Fruit fly (Drosophila melanogaster) whole organism, embryonic: Measurements from ENCODE around the gene CG9132.

Experiments
- BEAF-32 ChIP-seq: fragments of 200-800 bp; sonication (Bioruptor generic); optimal IDR thresholded peaks from 3 replicates; lab custom pipeline; 2017; ENCODE audit warnings: missing biosample characterization, missing genetic modification characterization, mild to moderate bottlenecking, moderate library complexity, missing genetic modification reagents
- CG10209 ChIP-seq: fragments of 200-800 bp; sonication (Bioruptor generic); optimal IDR thresholded peaks from 3 replicates; lab custom pipeline; 2017; ENCODE audit warnings: missing biosample characterization, mild to moderate bottlenecking, missing genetic modification characterization, missing genetic modification reagents
- CG10979 ChIP-seq: fragments of 200-800 bp; sonication (Bioruptor generic); optimal IDR thresholded peaks from 2 replicates; lab custom pipeline; 2018; ENCODE audit warnings: missing biosample characterization, mild to moderate bottlenecking, missing genetic modification characterization, moderate library complexity
- CG11093 ChIP-seq: fragments of 200-800 bp; sonication (Bioruptor generic); IDR thresholded peaks from 3 replicates; pipeline ENCODE4 v1.3.6; 2022; ENCODE audit warnings: missing biosample characterization, missing genetic modification characterization
- CG11504 ChIP-seq: fragments of 200-800 bp; sonication (Bioruptor generic); optimal IDR thresholded peaks from 3 replicates; lab custom pipeline; 2019; ENCODE audit warnings: missing biosample characterization, mild to moderate bottlenecking, missing genetic modification characterization, moderate library complexity
- CG13424 ChIP-seq: fragments of 200-800 bp; sonication (Bioruptor generic); optimal IDR thresholded peaks from 2 replicates; lab custom pipeline; 2019; ENCODE audit warnings: missing biosample characterization, mild to moderate bottlenecking, missing genetic modification characterization, moderate library complexity
- CG14014 ChIP-seq: fragments of 200-800 bp; sonication (Bioruptor generic); IDR thresholded peaks from 2 replicates; pipeline ENCODE4 v1.3.6; 2022; ENCODE audit warnings: missing biosample characterization, missing genetic modification characterization
- CG14441 ChIP-seq: fragments of 200-800 bp; sonication (Bioruptor generic); IDR thresholded peaks from 2 replicates; pipeline ENCODE4 v1.3.6; 2022; ENCODE audit warnings: missing biosample characterization, missing genetic modification characterization
- CG1529 ChIP-seq: fragments of 200-800 bp; sonication (Bioruptor generic); optimal IDR thresholded peaks from 3 replicates; lab custom pipeline; 2018; ENCODE audit warnings: missing biosample characterization, missing genetic modification characterization
- CG16813 ChIP-seq: fragments of 200-800 bp; sonication (Bioruptor generic); IDR thresholded peaks from 3 replicates; pipeline ENCODE4 v1.3.6; 2022; ENCODE audit warnings: missing biosample characterization, missing genetic modification characterization; ENCODE audit not compliant: partially characterized antibody
- CG17829 ChIP-seq: fragments of 200-800 bp; optimal IDR thresholded peaks from 2 replicates; lab custom pipeline; 2019; ENCODE audit warnings: missing biosample characterization, mild to moderate bottlenecking, missing genetic modification characterization, moderate library complexity
- CG18262 ChIP-seq: fragments of 200-800 bp; optimal IDR thresholded peaks from 3 replicates; lab custom pipeline; 2019; ENCODE audit warnings: missing biosample characterization, mild to moderate bottlenecking, missing genetic modification characterization, moderate library complexity
- CG18619 ChIP-seq: fragments of 200-800 bp; sonication (Bioruptor generic); optimal IDR thresholded peaks from 3 replicates; lab custom pipeline; 2017; ENCODE audit warnings: missing biosample characterization, mild to moderate bottlenecking, missing genetic modification characterization
- CG2120 ChIP-seq: fragments of 200-800 bp; sonication (Bioruptor generic); optimal IDR thresholded peaks from 3 replicates; lab custom pipeline; 2016; ENCODE audit warnings: missing biosample characterization, missing genetic modification characterization
- CG2875 ChIP-seq: fragments of 200-800 bp; sonication (Bioruptor generic); optimal IDR thresholded peaks from 2 replicates; lab custom pipeline; 2017; ENCODE audit warnings: missing biosample characterization, mild to moderate bottlenecking, missing genetic modification characterization, missing genetic modification reagents
- CG31441 ChIP-seq: fragments of 200-800 bp; sonication (Bioruptor generic); IDR thresholded peaks from 2 replicates; pipeline ENCODE4 v1.3.6; 2022; ENCODE audit warnings: missing biosample characterization, missing genetic modification characterization
- CG3847 ChIP-seq: fragments of 200-800 bp; sonication (Bioruptor generic); IDR thresholded peaks from 2 replicates; pipeline ENCODE4 v1.3.6; 2022; ENCODE audit warnings: missing biosample characterization, missing genetic modification characterization
- CG4730 ChIP-seq: fragments of 200-800 bp; sonication (Bioruptor generic); IDR thresholded peaks from 2 replicates; pipeline ENCODE4 v1.3.6; 2022; ENCODE audit warnings: missing biosample characterization, missing genetic modification characterization
- CG4820 ChIP-seq: fragments of 200-800 bp; sonication (Bioruptor generic); optimal IDR thresholded peaks from 3 replicates; lab custom pipeline; 2016; ENCODE audit warnings: missing biosample characterization, missing genetic modification characterization
- CG4854 ChIP-seq: fragments of 200-800 bp; sonication (Bioruptor generic); optimal IDR thresholded peaks from 2 replicates; lab custom pipeline; 2016; ENCODE audit warnings: missing biosample characterization, missing genetic modification characterization, inconsistent platforms
- CG6254 ChIP-seq: fragments of 200-800 bp; sonication (Bioruptor generic); optimal IDR thresholded peaks from 3 replicates; lab custom pipeline; 2017; ENCODE audit warnings: mild to moderate bottlenecking, missing biosample characterization, missing genetic modification reagents, missing genetic modification characterization
- CG7928 ChIP-seq: fragments of 200-800 bp; sonication (Bioruptor generic); optimal IDR thresholded peaks from 2 replicates; lab custom pipeline; 2017; ENCODE audit warnings: missing biosample characterization, mild to moderate bottlenecking, missing genetic modification characterization
- CG9817 ChIP-seq: fragments of 200-800 bp; sonication (Bioruptor generic); optimal IDR thresholded peaks from 2 replicates; lab custom pipeline; 2018; ENCODE audit warnings: missing biosample characterization, mild to moderate bottlenecking, missing genetic modification characterization, moderate library complexity
- CHES-1-like ChIP-seq: fragments of 200-800 bp; sonication (Bioruptor generic); optimal IDR thresholded peaks from 2 replicates; lab custom pipeline; 2016; ENCODE audit warnings: missing biosample characterization, missing genetic modification characterization
- Dek ChIP-seq: fragments of 200-800 bp; sonication (Bioruptor generic); optimal IDR thresholded peaks from 3 replicates; lab custom pipeline; 2019; ENCODE audit warnings: missing biosample characterization, mild to moderate bottlenecking, missing genetic modification characterization, moderate library complexity
- Doc2 ChIP-seq: fragments of 200-800 bp; sonication (Bioruptor generic); IDR thresholded peaks from 2 replicates; pipeline ENCODE4 v1.3.6; 2022; ENCODE audit warnings: missing biosample characterization, missing genetic modification characterization
- Eip74EF ChIP-seq, 2 experiments: fragments of 200-800 bp in 1 of 2; fragments of >200 bp in 1 of 2; sonication (Bioruptor generic) in 1 of 2; optimal IDR thresholded peaks; 2 replicates each; lab custom pipeline; 2017 to 2019; ENCODE audit warnings: missing biosample characterization in 2 of 2, missing genetic modification characterization in 2 of 2, mild to moderate bottlenecking in 1 of 2, moderate library complexity in 1 of 2
- Elba2 ChIP-seq: fragments of 200-800 bp; sonication (Bioruptor generic); optimal IDR thresholded peaks from 3 replicates; lab custom pipeline; 2016; ENCODE audit warnings: missing biosample characterization, missing genetic modification characterization
- MESR4 ChIP-seq: fragments of 200-800 bp; sonication (Bioruptor generic); optimal IDR thresholded peaks from 2 replicates; lab custom pipeline; 2018; ENCODE audit warnings: missing biosample characterization, mild to moderate bottlenecking, missing genetic modification characterization, moderate library complexity
- Max ChIP-seq: fragments of 200-800 bp; sonication (Bioruptor generic); optimal IDR thresholded peaks from 2 replicates; lab custom pipeline; 2016; ENCODE audit warnings: missing biosample characterization, mild to moderate bottlenecking, missing genetic modification characterization
- Myb ChIP-seq: fragments of 200-800 bp; sonication (Bioruptor generic); optimal IDR thresholded peaks from 2 replicates; lab custom pipeline; 2016; ENCODE audit warnings: missing biosample characterization, missing genetic modification characterization
- Pdp1 ChIP-seq, 2 experiments: fragments of 200-800 bp; sonication (Bioruptor generic); optimal IDR thresholded peaks; 3 replicates each; lab custom pipeline; 2016; ENCODE audit warnings: missing biosample characterization in 2 of 2, missing genetic modification characterization in 2 of 2, mild to moderate bottlenecking in 1 of 2, moderate library complexity in 1 of 2
- Rx ChIP-seq: fragments of 200-800 bp; sonication (Bioruptor generic); IDR thresholded peaks from 2 replicates; pipeline ENCODE4 v1.3.6; 2022; ENCODE audit warnings: missing biosample characterization, missing genetic modification characterization
- Sry-β ChIP-seq: fragments of 200-800 bp; sonication (Bioruptor generic); optimal IDR thresholded peaks from 2 replicates; lab custom pipeline; 2018; ENCODE audit warnings: missing biosample characterization, mild to moderate bottlenecking, missing genetic modification characterization, moderate library complexity
- Ssrp ChIP-seq: fragments of 200-800 bp; sonication (Bioruptor generic); optimal IDR thresholded peaks from 2 replicates; lab custom pipeline; 2018; ENCODE audit warnings: missing biosample characterization, mild to moderate bottlenecking, missing genetic modification characterization, moderate library complexity
- ara ChIP-seq: fragments of 200-800 bp; sonication (Bioruptor generic); IDR thresholded peaks from 2 replicates; pipeline ENCODE4 v1.3.6; 2022; ENCODE audit warnings: missing biosample characterization, missing genetic modification characterization
- bsh ChIP-seq, 2 experiments: fragments of 200-800 bp; sonication (Bioruptor generic); optimal IDR thresholded peaks; 2 replicates each; lab custom pipeline; 2017 to 2018; ENCODE audit warnings: mild to moderate bottlenecking in 2 of 2, missing biosample characterization in 2 of 2, missing genetic modification characterization in 2 of 2, moderate library complexity in 1 of 2
- chm ChIP-seq: fragments of 200-800 bp; sonication (Bioruptor generic); IDR thresholded peaks from 2 replicates; pipeline ENCODE4 v1.3.6; 2022; ENCODE audit warnings: missing biosample characterization, missing genetic modification characterization
- croc ChIP-seq: fragments of 200-800 bp; sonication (Bioruptor generic); conservative IDR thresholded peaks from 3 replicates; pipeline ENCODE4 v1.3.6; 2022; ENCODE audit warnings: missing biosample characterization, missing genetic modification characterization
- fu2 ChIP-seq: fragments of 200-800 bp; sonication (Bioruptor generic); optimal IDR thresholded peaks from 2 replicates; lab custom pipeline; 2016; ENCODE audit warnings: missing biosample characterization, missing genetic modification characterization
- gro ChIP-seq: fragments of 200-800 bp; sonication (Bioruptor generic); optimal IDR thresholded peaks from 2 replicates; lab custom pipeline; 2016; ENCODE audit warnings: missing biosample characterization, missing genetic modification characterization
- kay ChIP-seq: fragments of 200-800 bp; sonication (Bioruptor generic); optimal IDR thresholded peaks from 2 replicates; lab custom pipeline; 2016; ENCODE audit warnings: missing biosample characterization, missing genetic modification characterization
- maf-S ChIP-seq: fragments of 200-800 bp; sonication (Bioruptor generic); optimal IDR thresholded peaks from 2 replicates; lab custom pipeline; 2016; ENCODE audit warnings: missing biosample characterization, missing genetic modification characterization
- pan ChIP-seq, 4 experiments: fragments of >200 bp in 3 of 4; fragments of 200-800 bp in 1 of 4; sonication (Bioruptor generic) in 1 of 4; optimal IDR thresholded peaks in 3 of 4; IDR thresholded peaks in 1 of 4; 2 replicates each; pipeline versions ENCODE4 v1.3.6 to Lab custom; 2017 to 2022; ENCODE audit warnings: missing biosample characterization in 2 of 4, missing genetic modification characterization in 2 of 4, mixed read lengths in 1 of 4
- pho ChIP-seq: fragments of 200-800 bp; sonication (Bioruptor generic); optimal IDR thresholded peaks from 2 replicates; lab custom pipeline; 2016; ENCODE audit warnings: missing biosample characterization, missing genetic modification characterization
- slbo ChIP-seq: fragments of 200-800 bp; sonication (Bioruptor generic); IDR thresholded peaks from 2 replicates; pipeline ENCODE4 v1.3.6; 2022; ENCODE audit warnings: missing biosample characterization, missing genetic modification characterization
- slou ChIP-seq: fragments of 200-800 bp; sonication (Bioruptor generic); optimal IDR thresholded peaks from 3 replicates; lab custom pipeline; 2016; ENCODE audit warnings: missing biosample characterization, missing genetic modification characterization
- sr ChIP-seq: fragments of 200-800 bp; sonication (Bioruptor generic); IDR thresholded peaks from 3 replicates; pipeline ENCODE4 v1.3.6; 2022; ENCODE audit warnings: missing biosample characterization, missing genetic modification characterization
- wor ChIP-seq: fragments of 200-800 bp; sonication (Bioruptor generic); IDR thresholded peaks from 2 replicates; pipeline ENCODE4 v1.3.6; 2022; ENCODE audit warnings: missing biosample characterization, missing genetic modification characterization
- z ChIP-seq: fragments of 200-800 bp; sonication (Bioruptor generic); IDR thresholded peaks from 3 replicates; pipeline ENCODE4 v1.3.6; 2022; ENCODE audit warnings: missing biosample characterization, missing genetic modification characterization

Gene CG9132

DNA sequence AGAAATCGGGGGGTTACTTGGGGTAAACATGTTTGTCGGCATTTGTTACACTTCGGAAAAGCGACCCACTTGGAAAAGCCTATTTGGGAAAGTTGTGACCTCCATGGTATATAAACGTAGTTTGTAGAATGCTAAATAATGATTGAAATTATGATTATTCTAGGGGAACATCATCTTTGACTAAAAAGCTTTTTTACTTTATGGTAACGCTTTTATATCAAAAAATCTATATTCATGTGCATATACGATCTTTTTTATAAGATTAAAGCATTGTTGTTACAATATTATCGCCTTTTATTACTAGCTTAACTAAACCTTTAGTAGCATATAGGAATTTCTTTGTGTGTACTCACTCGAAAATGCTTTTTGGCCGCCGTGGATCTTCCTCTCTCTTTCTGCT is 33.7 kb upstream of the CG9132 start (continued):
- peak; percentile 17 for TF ChIP-seq kay (GFP tag; lab: Kevin White, UChicago)
- no peak for TF ChIP-seq ara
- no peak for TF ChIP-seq z
- TF ChIP-seq CG17829 (tag; lab: Kevin White, UChicago): peak; percentile 47
- TF ChIP-seq CG4820 (GFP tag; lab: Kevin White, UChicago): peak; percentile 17
- TF ChIP-seq Myb: no peak
- no peak for TF ChIP-seq slou
- peak; percentile 42 for TF ChIP-seq CG18619 (GFP tag; lab: Kevin White, UChicago)
- no peak for TF ChIP-seq CG4854 (GFP tag; lab: Kevin White, UChicago)
- TF ChIP-seq CG6254 (GFP tag; lab: Kevin White, UChicago): no peak
- TF ChIP-seq pho (GFP tag; lab: Kevin White, UChicago): peak; percentile 23
- no peak for TF ChIP-seq Max
- TF ChIP-seq CG10979 (tag; lab: Kevin White, UChicago): peak; percentile 29
- peak; percentile 18 for TF ChIP-seq CG1529
- no peak for TF ChIP-seq pan (optimal IDR thresholded peaks at IDR 0.05; lab: Kevin White, UChicago)
- peak in 1 of 2 experiments; percentile 48 for TF ChIP-seq pan (GFP tag; optimal IDR thresholded peaks at IDR 0.05 in 1 of 2, IDR thresholded peaks at IDR 0.05 in 1 of 2)
- peak; percentile 53 to 80 for TF ChIP-seq bsh (GFP tag; optimal IDR thresholded peaks at IDR 0.05; lab: Kevin White, UChicago)
- TF ChIP-seq croc (GFP tag; lab: Robert Waterston, UW): no peak
- TF ChIP-seq CG31441 (GFP tag; lab: Robert Waterston, UW): peak; percentile 54
- peak; percentile 18; the same call in 1 of the 3 replicates for TF ChIP-seq CG11093
- TF ChIP-seq CG7928 (GFP tag; lab: Kevin White, UChicago): no peak
- TF ChIP-seq CG14441 (GFP tag; lab: Robert Waterston, UW): peak; percentile 53
- peak in 1 of 2 experiments; percentile 51 for TF ChIP-seq Eip74EF (GFP tag; optimal IDR thresholded peaks at IDR 0.05; lab: Kevin White, UChicago)
- TF ChIP-seq CG14014 (GFP tag; lab: Robert Waterston, UW): no peak
- peak; percentile 17 for TF ChIP-seq Dek (tag; lab: Kevin White, UChicago)
- peak; percentile 60 for TF ChIP-seq CG2120
- peak; percentile 37; the same call in 1 of the 2 replicates for TF ChIP-seq slbo (GFP tag; lab: Robert Waterston, UW)
- no peak for TF ChIP-seq sr (GFP tag; lab: Robert Waterston, UW)
- TF ChIP-seq MESR4: no peak
- TF ChIP-seq Elba2 (GFP tag; lab: Kevin White, UChicago): no peak
- TF ChIP-seq Doc2 (GFP tag; lab: Robert Waterston, UW): no peak
- peak; percentile 27 for TF ChIP-seq fu2 (GFP tag; lab: Kevin White, UChicago)
- peak; percentile 33; the same call in 1 of the 2 replicates for TF ChIP-seq wor (GFP tag; lab: Robert Waterston, UW)
- TF ChIP-seq CG11504 (tag; lab: Kevin White, UChicago): peak; percentile 62
- no peak for TF ChIP-seq Sry-β
- no peak for TF ChIP-seq CG16813 (GFP tag; lab: Robert Waterston, UW)
- TF ChIP-seq Ssrp (tag; lab: Kevin White, UChicago): peak; percentile 55
- TF ChIP-seq CG4730 (GFP tag; lab: Robert Waterston, UW): 0 out of 2 replicates have a peak, but pooled peaks have one; percentile 36
- no peak for TF ChIP-seq gro (GFP tag; lab: Kevin White, UChicago)
- no peak for TF ChIP-seq chm
- no peak for TF ChIP-seq CG2875
- peak; percentile 9 to 22 for TF ChIP-seq Pdp1 (GFP tag; optimal IDR thresholded peaks at IDR 0.05; lab: Kevin White, UChicago)
- TF ChIP-seq CG10209 (GFP tag; lab: Kevin White, UChicago): peak; percentile 38
- peak; percentile 60 for TF ChIP-seq CG13424 (tag; lab: Kevin White, UChicago)
- peak; percentile 69 for TF ChIP-seq CG18262 (tag; lab: Kevin White, UChicago)
- no peak for TF ChIP-seq CHES-1-like (GFP tag; lab: Kevin White, UChicago)
- TF ChIP-seq CG3847 (GFP tag; lab: Robert Waterston, UW): peak; percentile 24; the same call in 1 of the 2 replicates
- TF ChIP-seq Rx (GFP tag; lab: Robert Waterston, UW): no peak
- no peak for TF ChIP-seq maf-S (GFP tag; lab: Kevin White, UChicago)
- TF ChIP-seq CG9817: peak; percentile 48
- no peak for TF ChIP-seq BEAF-32
